Worm (Caenorhabditis elegans): Measurements from ENCODE around the gene mrpl-16.

Gene mrpl-16

ce11 chrIII:4668073-4668472 is 36.1 kb upstream of the mrpl-16 start:
- peak; percentile 35 for TF ChIP-seq elt-2 (tag; optimal IDR thresholded peaks at IDR 0.05)
- TF ChIP-seq ceh-45 (GFP tag; IDR thresholded peaks at IDR 0.05): no peak
- peak; percentile 7 for TF ChIP-seq T23F11.4 (GFP tag; optimal IDR thresholded peaks at IDR 0.05)

ce11 chrIII:4671491-4671890 is 32.7 kb upstream of the mrpl-16 start, which contains the start of gene T23F11.11:
T23F11.11 (minus strand) TSS chrIII:4671591.
- no peak for TF ChIP-seq hlh-6 (tag; optimal IDR thresholded peaks at IDR 0.05)

- TF ChIP-seq che-1 (tag; optimal IDR thresholded peaks at IDR 0.05) (no peak), nhr-232 (tag; optimal IDR thresholded peaks at IDR 0.05) (no peak), ceh-34 (tag; optimal IDR thresholded peaks at IDR 0.05) (no peak), pqm-1 (tag; optimal IDR thresholded peaks at IDR 0.05) (no peak), gmeb-2 (tag; optimal IDR thresholded peaks at IDR 0.05) (no peak), madf-2 (tag; optimal IDR thresholded peaks at IDR 0.05) (no peak), eyg-1 (tag; optimal IDR thresholded peaks at IDR 0.05) (no peak), mec-3 (tag; optimal IDR thresholded peaks at IDR 0.05; ENCODE audit: borderline replicate concordance) (no peak), nhr-11 (tag; optimal IDR thresholded peaks at IDR 0.05) (no peak), ceh-31 (tag; optimal IDR thresholded peaks at IDR 0.05) (no peak), ceh-9 (tag; optimal IDR thresholded peaks at IDR 0.05) (no peak), ceh-30 (tag; optimal IDR thresholded peaks at IDR 0.05) (no peak), fax-1 (tag; optimal IDR thresholded peaks at IDR 0.05) (no peak), unc-3 (GFP tag; conservative IDR thresholded peaks at IDR 0.05) (no peak), unc-3 (tag; optimal IDR thresholded peaks at IDR 0.05) (no peak), hlh-13 (GFP tag; optimal IDR thresholded peaks at IDR 0.05) (no peak), dve-1 (tag; optimal IDR thresholded peaks at IDR 0.05) (no peak), C38D4.7 (GFP tag; optimal IDR thresholded peaks at IDR 0.05) (no peak), hlh-30 (tag; optimal IDR thresholded peaks at IDR 0.05; ENCODE audit: insufficient read depth) (no peak), ahr-1 (tag; optimal IDR thresholded peaks at IDR 0.05) (no peak), sox-4 (tag; optimal IDR thresholded peaks at IDR 0.05) (no peak)
Measured at ce11 chrIII:4671949-4672348, 32.3 kb upstream of the mrpl-16 start, which contains the start of gene srg-13. srg-13 (plus strand) TSS chrIII:4672249.

- TF ChIP-seq sox-2 (GFP tag; IDR thresholded peaks at IDR 0.05) (no peak), ref-2 (tag; optimal IDR thresholded peaks at IDR 0.05) (no peak), ceh-31 (tag; optimal IDR thresholded peaks at IDR 0.05) (no peak), ceh-45 (GFP tag; IDR thresholded peaks at IDR 0.05) (no peak), hlh-6 (tag; optimal IDR thresholded peaks at IDR 0.05) (no peak)
Measured at ce11 chrIII:4677466-4677865, 26.7 kb upstream of the mrpl-16 start, which contains the start of gene srg-10. srg-10 (plus strand) TSS chrIII:4677766.

- no peak for TF ChIP-seq unc-42 (tag; optimal IDR thresholded peaks at IDR 0.05)
- TF ChIP-seq pag-3 (tag; optimal IDR thresholded peaks at IDR 0.05; ENCODE audit: borderline replicate concordance): no peak
- no peak for TF ChIP-seq mec-3 (tag; optimal IDR thresholded peaks at IDR 0.05; ENCODE audit: borderline replicate concordance)
- TF ChIP-seq sox-2 (GFP tag; IDR thresholded peaks at IDR 0.05): no peak
- TF ChIP-seq C38D4.7 (GFP tag; optimal IDR thresholded peaks at IDR 0.05): no peak
- no peak for TF ChIP-seq ceh-6 (GFP tag; optimal IDR thresholded peaks at IDR 0.05)
Measured at ce11 chrIII:4679963-4680484, 24.2 kb upstream of the mrpl-16 start, which contains the start of gene srg-11. srg-11 (plus strand) TSS chrIII:4680013.

ce11 chrIII:4687134-4687533 is 17.1 kb upstream of the mrpl-16 start:
- TF ChIP-seq ceh-2 (tag; optimal IDR thresholded peaks at IDR 0.05) (no peak), unc-3 (GFP tag; conservative IDR thresholded peaks at IDR 0.05) (no peak), unc-3 (tag; optimal IDR thresholded peaks at IDR 0.05) (no peak), ceh-34 (tag; optimal IDR thresholded peaks at IDR 0.05) (no peak), ceh-18 (tag; optimal IDR thresholded peaks at IDR 0.05) (peak; percentile 5), ceh-9 (tag; optimal IDR thresholded peaks at IDR 0.05) (no peak), ahr-1 (tag; optimal IDR thresholded peaks at IDR 0.05) (no peak)
